Worm (Caenorhabditis elegans) whole organism, young adult: ENCODE results near the gene mcd-1.

Source experiments
- B0019.2 ChIP-seq: fragments of 200-800 bp; sonication (Bioruptor generic); conservative IDR thresholded peaks from 2 replicates; pipeline ENCODE4 v1.3.6; 2022; ENCODE audit warnings: missing genetic modification reagents, missing genetic modification characterization, missing compliant biosample characterization
- F55B11.4 ChIP-seq: sonication (generic microtip); optimal IDR thresholded peaks from 2 replicates; lab custom pipeline; 2016; ENCODE audit warnings: missing compliant biosample characterization, missing genetic modification characterization, borderline replicate concordance; ENCODE audit not compliant: insufficient read depth
- ama-1 ChIP-seq, 3 experiments: fragments of 150-350 bp in 1 of 3; sonication (generic microtip) in 2 of 3; optimal IDR thresholded peaks; 2 replicates each; lab custom pipeline; 2014 to 2018; ENCODE audit warnings: missing biosample characterization in 2 of 3, missing genetic modification characterization in 2 of 3, missing genetic modification reagents in 2 of 3
- aptf-3 ChIP-seq: fragments of 200-800 bp; sonication (Bioruptor generic); IDR thresholded peaks from 2 replicates; pipeline ENCODE4 v1.3.6; 2022; ENCODE audit warnings: missing genetic modification characterization, missing compliant biosample characterization
- bed-1 ChIP-seq: fragments of 200-800 bp; sonication (Bioruptor generic); IDR thresholded peaks from 2 replicates; pipeline ENCODE4 v1.3.6; 2022; ENCODE audit warnings: missing genetic modification reagents, missing genetic modification characterization, missing compliant biosample characterization
- ceh-100 ChIP-seq: fragments of 200-800 bp; sonication (Bioruptor generic); IDR thresholded peaks from 2 replicates; pipeline ENCODE4 v1.3.6; 2022; ENCODE audit warnings: missing genetic modification reagents, missing genetic modification characterization, missing compliant biosample characterization
- hlh-26 ChIP-seq: fragments of 200-800 bp; sonication (Bioruptor generic); conservative IDR thresholded peaks from 2 replicates; pipeline ENCODE4 v1.3.6; 2022; ENCODE audit warnings: missing genetic modification reagents, missing genetic modification characterization, missing compliant biosample characterization
- lin-35 ChIP-seq, 3 experiments: fragments of 150-350 bp in 2 of 3; sonication (generic microtip) in 1 of 3; optimal IDR thresholded peaks; 2 replicates each; lab custom pipeline; 2014 to 2018; ENCODE audit warnings: missing biosample characterization in 3 of 3, missing genetic modification characterization in 3 of 3, missing genetic modification reagents in 3 of 3
- nfyb-1 ChIP-seq: fragments of 200-800 bp; sonication (Bioruptor generic); IDR thresholded peaks from 2 replicates; pipeline ENCODE4 v1.3.6; 2022; ENCODE audit warnings: missing genetic modification reagents, missing genetic modification characterization, missing compliant biosample characterization
- pha-4 ChIP-seq: fragments of 150-350 bp; sonication (generic microtip); optimal IDR thresholded peaks from 2 replicates; lab custom pipeline; 2014; ENCODE audit warnings: missing biosample characterization, missing genetic modification reagents, missing genetic modification characterization
- sptf-2 ChIP-seq: fragments of 200-800 bp; sonication (Bioruptor generic); optimal IDR thresholded peaks from 2 replicates; lab custom pipeline; 2018; ENCODE audit warnings: mild to moderate bottlenecking, missing genetic modification characterization, missing compliant biosample characterization
- unc-130 ChIP-seq: sonication (generic microtip); optimal IDR thresholded peaks from 2 replicates; lab custom pipeline; 2016; ENCODE audit warnings: missing genetic modification reagents, missing genetic modification characterization, missing compliant biosample characterization

ce11 chrII:13846018-13846417 lies 42.3 kb upstream of the mcd-1 start:
- TF ChIP-seq B0019.2 (GFP tag; lab: Robert Waterston, UW) (no peak), aptf-3 (no peak), ceh-100 (GFP tag; lab: Robert Waterston, UW) (no peak), nfyb-1 (no peak), F55B11.4 (tag; lab: Kevin White, UChicago) (no peak), bed-1 (GFP tag; lab: Robert Waterston, UW) (no peak), hlh-26 (GFP tag; lab: Robert Waterston, UW) (no peak), lin-35 (GFP tag; optimal IDR thresholded peaks at IDR 0.05; lab: Kevin White, UChicago) (no peak), sptf-2 (GFP tag; lab: Kevin White, UChicago) (no peak), ama-1 (optimal IDR thresholded peaks at IDR 0.05; lab: Kevin White, UChicago) (no peak), ama-1 (GFP tag; optimal IDR thresholded peaks at IDR 0.05; lab: Kevin White, UChicago) (no peak), pha-4 (tag; lab: Kevin White, UChicago) (no peak), unc-130 (no peak)
